Worm (Caenorhabditis elegans): ENCODE measurements around the gene srd-28.

DNA sequence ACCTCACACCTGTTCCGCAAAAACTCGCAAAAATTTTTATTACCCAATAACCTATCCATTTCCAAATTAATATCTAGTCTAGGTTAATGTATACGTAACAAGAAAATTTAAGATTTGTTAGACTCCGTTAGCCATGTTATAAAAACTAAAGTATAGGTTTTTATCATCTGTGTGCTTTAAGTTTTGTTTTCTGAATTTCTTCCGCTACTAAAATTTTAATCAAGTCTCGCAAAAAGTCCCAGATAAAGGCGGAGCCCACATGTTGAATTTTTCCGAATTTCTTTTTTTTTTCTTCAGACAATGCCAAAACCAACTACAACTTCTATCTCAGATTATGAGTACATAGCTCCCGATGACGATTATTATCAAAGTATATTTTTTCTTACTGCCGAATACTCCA, 18.2 kb upstream of the srd-28 start, which contains the start of gene srw-13:
- no peak for TF ChIP-seq ama-1 (optimal IDR thresholded peaks at IDR 0.05)
- TF ChIP-seq ceh-13 (GFP tag; optimal IDR thresholded peaks at IDR 0.05) = no peak
- no peak for TF ChIP-seq aly-1 (tag; optimal IDR thresholded peaks at IDR 0.05)
- no peak for TF ChIP-seq F13C5.2 (tag; optimal IDR thresholded peaks at IDR 0.05)

All from whole organism, early embryonic.